Worm (Caenorhabditis elegans) whole organism, early embryonic: Measurements from ENCODE around the gene srw-129.

Experiments used
- B0310.2 ChIP-seq: sonication (generic microtip); optimal IDR thresholded peaks from 2 replicates; lab custom pipeline; 2016; ENCODE audit warnings: mild to moderate bottlenecking, missing genetic modification characterization, missing compliant biosample characterization
- ama-1 ChIP-seq: fragments of 150-350 bp; optimal IDR thresholded peaks from 2 replicates; lab custom pipeline; 2014
- hmg-4 ChIP-seq: fragments of 200-800 bp; sonication (Bioruptor generic); optimal IDR thresholded peaks from 2 replicates; lab custom pipeline; 2018; ENCODE audit warnings: mild to moderate bottlenecking, missing genetic modification characterization, missing compliant biosample characterization
- hnd-1 ChIP-seq: sonication (generic microtip); optimal IDR thresholded peaks from 2 replicates; lab custom pipeline; 2016; ENCODE audit warnings: missing genetic modification characterization, missing compliant biosample characterization
- pes-1 ChIP-seq: fragments of 200-800 bp; sonication (Bioruptor generic); IDR thresholded peaks from 2 replicates; pipeline ENCODE4 v1.3.6; 2022; ENCODE audit warnings: missing genetic modification reagents, missing genetic modification characterization, missing compliant biosample characterization

ce11 chrV:2941405-2941804, 30.3 kb upstream of the srw-129 start, which contains the start of gene srw-143:
- no peak for TF ChIP-seq B0310.2
- TF ChIP-seq hmg-4, result no peak
- no peak for TF ChIP-seq pes-1 (GFP tag; lab: Robert Waterston, UW)
- TF ChIP-seq ama-1 (lab: Kevin White, UChicago), result no peak
- TF ChIP-seq hnd-1 (tag; lab: Kevin White, UChicago), result no peak
